Worm (Caenorhabditis elegans) whole organism, midembryonic: ENCODE data around the gene ZK262.19.

ENCODE experiments used
- flt-1 ChIP-seq: fragments of 200-800 bp; sonication (Bioruptor generic); IDR thresholded peaks from 2 replicates; pipeline ENCODE4 v1.3.6; 2022; ENCODE audit warnings: missing genetic modification characterization, missing compliant biosample characterization
- tab-1 ChIP-seq: fragments of 200-800 bp; sonication (Bioruptor generic); IDR thresholded peaks from 2 replicates; pipeline ENCODE4 v1.3.6; 2022; ENCODE audit warnings: missing genetic modification characterization, missing compliant biosample characterization

ce11 chrV:18468097-18468496 lies 42.7 kb upstream of the ZK262.19 start, which contains the start of gene ZK228.13:
- TF ChIP-seq flt-1 (GFP tag; lab: Robert Waterston, UW) (no peak), tab-1 (GFP tag; lab: Robert Waterston, UW) (no peak)
